Worm (Caenorhabditis elegans) whole organism, midembryonic: Measurements from ENCODE around the gene C50D2.10.

Source experiments
- T22C8.4 ChIP-seq: fragments of 200-800 bp; sonication (Bioruptor generic); IDR thresholded peaks from 2 replicates; pipeline ENCODE4 v1.3.6; 2022; ENCODE audit warnings: missing genetic modification characterization, missing compliant biosample characterization
- cog-1 ChIP-seq: sonication (generic microtip); optimal IDR thresholded peaks from 2 replicates; lab custom pipeline; 2016; ENCODE audit warnings: missing genetic modification characterization, missing compliant biosample characterization
- flt-1 ChIP-seq: fragments of 200-800 bp; sonication (Bioruptor generic); IDR thresholded peaks from 2 replicates; pipeline ENCODE4 v1.3.6; 2022; ENCODE audit warnings: missing genetic modification characterization, missing compliant biosample characterization
- klf-2 ChIP-seq: fragments of 200-800 bp; sonication (Bioruptor generic); conservative IDR thresholded peaks from 2 replicates; pipeline ENCODE4 v1.3.6; 2022; ENCODE audit warnings: missing genetic modification reagents, missing genetic modification characterization, missing compliant biosample characterization
- med-1 ChIP-seq: sonication (generic microtip); optimal IDR thresholded peaks from 2 replicates; lab custom pipeline; 2017; ENCODE audit warnings: missing genetic modification characterization, mild to moderate bottlenecking, missing compliant biosample characterization, antibody characterized with exemption, missing genetic modification reagents; ENCODE audit not compliant: insufficient read depth
- ref-1 ChIP-seq: fragments of 200-800 bp; sonication (Bioruptor generic); conservative IDR thresholded peaks from 2 replicates; pipeline ENCODE4 v1.3.6; 2022; ENCODE audit warnings: missing genetic modification reagents, missing genetic modification characterization, missing compliant biosample characterization
- tab-1 ChIP-seq: fragments of 200-800 bp; sonication (Bioruptor generic); IDR thresholded peaks from 2 replicates; pipeline ENCODE4 v1.3.6; 2022; ENCODE audit warnings: missing genetic modification characterization, missing compliant biosample characterization
- ztf-23 ChIP-seq: fragments of 200-800 bp; sonication (Bioruptor generic); IDR thresholded peaks from 2 replicates; pipeline ENCODE4 v1.3.6; 2022; ENCODE audit warnings: missing genetic modification reagents, missing genetic modification characterization, missing compliant biosample characterization
- ztf-29 ChIP-seq: fragments of 200-800 bp; sonication (Bioruptor generic); IDR thresholded peaks from 2 replicates; pipeline ENCODE4 v1.3.6; 2022; ENCODE audit warnings: missing genetic modification reagents, missing genetic modification characterization, missing compliant biosample characterization

ce11 chrII:86794-87193 is 12.1 kb upstream of the C50D2.10 start:
- TF ChIP-seq ref-1 (no peak), T22C8.4 (GFP tag; lab: Robert Waterston, UW) (no peak), flt-1 (no peak), tab-1 (GFP tag; lab: Robert Waterston, UW) (no peak), med-1 (GFP tag; lab: Kevin White, UChicago) (no peak), cog-1 (tag; lab: Kevin White, UChicago) (no peak), ztf-29 (GFP tag; lab: Robert Waterston, UW) (no peak), ztf-23 (GFP tag; lab: Robert Waterston, UW) (no peak), klf-2 (GFP tag; lab: Robert Waterston, UW) (no peak)
